Fruit fly (Drosophila melanogaster): ENCODE data around the gene prage.

prage gene

DNA sequence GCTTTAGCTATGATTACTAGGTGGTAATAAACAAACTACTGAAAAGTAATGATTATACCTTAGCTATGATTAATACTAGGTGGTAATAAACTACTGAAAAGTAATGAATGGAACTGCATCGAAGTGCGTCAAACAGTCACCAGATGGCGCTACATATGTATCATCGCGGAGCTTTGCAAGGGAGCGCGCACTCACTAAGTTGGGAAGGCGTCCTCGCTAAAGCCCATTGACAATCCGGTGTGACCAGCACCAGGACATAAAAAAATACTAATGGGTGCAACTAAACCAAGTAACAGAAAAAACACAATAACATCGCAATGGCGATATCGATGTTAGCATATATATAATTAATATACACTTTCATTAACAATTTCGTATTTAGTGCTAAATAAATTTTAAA, 893 bp upstream of the prage start:
- TF ChIP-seq Hr83 (GFP tag; optimal IDR thresholded peaks at IDR 0.05; ENCODE audit: poor library complexity, severe bottlenecking), result no peak
- no peak for TF ChIP-seq psq (GFP tag; optimal IDR thresholded peaks at IDR 0.05)
- no peak for TF ChIP-seq OdsH (GFP tag; optimal IDR thresholded peaks at IDR 0.05)
- peak; percentile 16 for TF ChIP-seq Myc (optimal IDR thresholded peaks at IDR 0.05)
- TF ChIP-seq br (GFP tag; optimal IDR thresholded peaks at IDR 0.05), result no peak
- no peak for TF ChIP-seq woc (GFP tag; optimal IDR thresholded peaks at IDR 0.05)
- TF ChIP-seq lola (GFP tag; optimal IDR thresholded peaks at IDR 0.05), result no peak
- TF ChIP-seq foxo (GFP tag; optimal IDR thresholded peaks at IDR 0.05), result no peak
- no peak for TF ChIP-seq brk (GFP tag; optimal IDR thresholded peaks at IDR 0.05)
- TF ChIP-seq fru (GFP tag; optimal IDR thresholded peaks at IDR 0.05), result peak; percentile 81

- TF ChIP-seq lola (GFP tag; optimal IDR thresholded peaks at IDR 0.05) (no peak), CG32264 (GFP tag; optimal IDR thresholded peaks at IDR 0.05) (no peak), psq (GFP tag; optimal IDR thresholded peaks at IDR 0.05) (peak; percentile 63), dmrt93B (GFP tag; optimal IDR thresholded peaks at IDR 0.05) (no peak)
Measured at dm6 chrX:1774347-1774829, 869 bp downstream of the prage start.

DNA sequence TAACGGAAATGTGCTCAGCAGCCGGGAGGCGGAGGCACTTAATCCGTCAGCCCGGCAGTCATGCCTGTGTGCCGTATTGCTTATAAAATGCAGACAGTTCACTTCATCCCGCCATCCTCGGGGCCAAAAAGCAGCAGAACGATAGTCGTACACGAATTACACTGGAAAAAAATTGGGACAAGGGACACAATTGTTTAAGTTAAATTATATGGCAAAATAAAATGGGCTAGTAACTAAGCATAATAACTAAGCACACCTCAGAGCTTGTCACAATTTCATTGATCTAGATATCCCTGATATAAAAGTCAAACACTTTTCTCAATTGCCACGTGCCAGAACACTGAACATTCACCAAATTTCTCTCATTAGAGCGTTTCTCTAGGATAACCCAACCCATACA, 15.7 kb downstream of the prage start, which contains the start of gene CG32806:
TSS of gene CG32806 (plus strand) at position 301 of the 400 bp plus-strand sequence.
- no peak for TF ChIP-seq OdsH (GFP tag; optimal IDR thresholded peaks at IDR 0.05)
- TF ChIP-seq psq (GFP tag; optimal IDR thresholded peaks at IDR 0.05), result no peak
- no peak for TF ChIP-seq tai (GFP tag; optimal IDR thresholded peaks at IDR 0.05)
- no peak for TF ChIP-seq Mio (GFP tag; optimal IDR thresholded peaks at IDR 0.05)
- no peak for TF ChIP-seq foxo (GFP tag; optimal IDR thresholded peaks at IDR 0.05)
- TF ChIP-seq fru (GFP tag; optimal IDR thresholded peaks at IDR 0.05), result no peak

dm6 chrX:1793793-1794358, 20.4 kb downstream of the prage start:
- TF ChIP-seq tai (GFP tag; optimal IDR thresholded peaks at IDR 0.05), result no peak
- no peak for TF ChIP-seq ey (GFP tag; optimal IDR thresholded peaks at IDR 0.05)
- TF ChIP-seq Dif (GFP tag; optimal IDR thresholded peaks at IDR 0.05; ENCODE audit: partially characterized antibody), result no peak
- TF ChIP-seq Hr78 (GFP tag; optimal IDR thresholded peaks at IDR 0.05), result no peak
- TF ChIP-seq Hr83 (GFP tag; optimal IDR thresholded peaks at IDR 0.05; ENCODE audit: poor library complexity, severe bottlenecking), result no peak
- no peak for TF ChIP-seq CG32264 (GFP tag; optimal IDR thresholded peaks at IDR 0.05)
- no peak for TF ChIP-seq rgr (GFP tag; optimal IDR thresholded peaks at IDR 0.05)
- no peak for TF ChIP-seq sv (GFP tag; optimal IDR thresholded peaks at IDR 0.05)
- TF ChIP-seq h (GFP tag; optimal IDR thresholded peaks at IDR 0.05), result no peak

dm6 chrX:1811173-1811572, 37.7 kb downstream of the prage start:
- TF ChIP-seq dmrt93B (GFP tag; optimal IDR thresholded peaks at IDR 0.05), result no peak
- TF ChIP-seq CG9705 (GFP tag; optimal IDR thresholded peaks at IDR 0.05), result no peak
- TF ChIP-seq Jra (GFP tag; optimal IDR thresholded peaks at IDR 0.05), result no peak
- TF ChIP-seq br (GFP tag; optimal IDR thresholded peaks at IDR 0.05), result no peak
- no peak for TF ChIP-seq woc (GFP tag; optimal IDR thresholded peaks at IDR 0.05)
- TF ChIP-seq dl (GFP tag; optimal IDR thresholded peaks at IDR 0.05; ENCODE audit: insufficient read depth in 1 of 2, partially characterized antibody in 2 of 2), result no peak
- TF ChIP-seq Hr78 (GFP tag; optimal IDR thresholded peaks at IDR 0.05), result no peak
- TF ChIP-seq tai (GFP tag; optimal IDR thresholded peaks at IDR 0.05), result no peak
- TF ChIP-seq sv (GFP tag; optimal IDR thresholded peaks at IDR 0.05), result no peak

- TF ChIP-seq jim (GFP tag; optimal IDR thresholded peaks at IDR 0.05) (no peak), pan (optimal IDR thresholded peaks at IDR 0.05) (no peak), CG9705 (GFP tag; optimal IDR thresholded peaks at IDR 0.05) (no peak), Jra (GFP tag; optimal IDR thresholded peaks at IDR 0.05) (no peak)
Measured at dm6 chrX:1819026-1819425, 45.5 kb downstream of the prage start.

dm6 chrX:1820241-1820640, 46.7 kb downstream of the prage start, which contains the start of gene CG14810:
Gene CG14810 (minus strand): TSS chrX:1820341.
- TF ChIP-seq CG9705 (GFP tag; optimal IDR thresholded peaks at IDR 0.05) (no peak), Jra (GFP tag; optimal IDR thresholded peaks at IDR 0.05) (no peak), Vsx2 (GFP tag; optimal IDR thresholded peaks at IDR 0.05; ENCODE audit: partially characterized antibody) (no peak), Dif (GFP tag; optimal IDR thresholded peaks at IDR 0.05; ENCODE audit: partially characterized antibody) (no peak), dsf (GFP tag; optimal IDR thresholded peaks at IDR 0.05; ENCODE audit: borderline replicate concordance) (no peak), CG32264 (GFP tag; optimal IDR thresholded peaks at IDR 0.05) (no peak)
